Worm (Caenorhabditis elegans) whole organism, L3 larva: Measurements from ENCODE around the gene ccdc-55.

Experiments used
- ZK546.5 ChIP-seq: sonication (generic microtip); optimal IDR thresholded peaks from 2 replicates; lab custom pipeline; 2017; ENCODE audit warnings: missing biosample characterization, missing genetic modification characterization
- ceh-82 ChIP-seq: fragments of 150-350 bp; optimal IDR thresholded peaks from 2 replicates; lab custom pipeline; 2014; ENCODE audit warnings: missing biosample characterization, missing genetic modification characterization
- daf-12 ChIP-seq: fragments of 150-350 bp; optimal IDR thresholded peaks from 2 replicates; lab custom pipeline; 2014; ENCODE audit warnings: missing biosample characterization, missing genetic modification reagents, missing genetic modification characterization
- elt-2 ChIP-seq: sonication (generic microtip); optimal IDR thresholded peaks from 2 replicates; lab custom pipeline; 2016; ENCODE audit warnings: missing genetic modification reagents, mild to moderate bottlenecking, missing genetic modification characterization, missing compliant biosample characterization
- mdl-1 ChIP-seq: fragments of 150-350 bp; optimal IDR thresholded peaks from 2 replicates; lab custom pipeline; 2014; ENCODE audit warnings: missing biosample characterization, missing genetic modification characterization
- nhr-28 ChIP-seq: fragments of 150-350 bp; optimal IDR thresholded peaks from 2 replicates; lab custom pipeline; 2014; ENCODE audit warnings: missing biosample characterization, missing genetic modification characterization
- snpc-4 ChIP-seq: fragments of 150-350 bp; optimal IDR thresholded peaks from 2 replicates; lab custom pipeline; 2014; ENCODE audit warnings: missing biosample characterization, missing genetic modification characterization
- unc-39 ChIP-seq: sonication (generic microtip); optimal IDR thresholded peaks from 4 replicates; lab custom pipeline; 2017; ENCODE audit warnings: missing biosample characterization, missing genetic modification characterization

- TF ChIP-seq mdl-1 (tag; lab: Kevin White, UChicago) = no peak
- TF ChIP-seq elt-2 (tag; lab: Kevin White, UChicago) = no peak
- TF ChIP-seq nhr-28 (tag; lab: Kevin White, UChicago) = no peak
- no peak for TF ChIP-seq daf-12 (tag; lab: Kevin White, UChicago)
- TF ChIP-seq snpc-4 (tag; lab: Kevin White, UChicago) = no peak
- TF ChIP-seq ZK546.5 (tag; lab: Kevin White, UChicago) = no peak
- TF ChIP-seq unc-39 (tag; lab: Kevin White, UChicago) = no peak
- TF ChIP-seq ceh-82 (tag; lab: Kevin White, UChicago) = no peak
Observed at ce11 chrIII:4143170-4143569, 25.4 kb downstream of the ccdc-55 start.
